Worm (Caenorhabditis elegans) whole organism, early embryonic: ENCODE results near the gene pycr-1.
A peak's percentile ranks its signal among the peaks of the same experiment; 100 is the strongest.

Experiments
- B0310.2 ChIP-seq: sonication (generic microtip); optimal IDR thresholded peaks from 2 replicates; lab custom pipeline; 2016; ENCODE audit warnings: mild to moderate bottlenecking, missing genetic modification characterization, missing compliant biosample characterization
- aly-1 ChIP-seq: sonication (generic microtip); optimal IDR thresholded peaks from 2 replicates; lab custom pipeline; 2016; ENCODE audit warnings: missing genetic modification characterization, missing compliant biosample characterization
- ama-1 ChIP-seq: fragments of 150-350 bp; optimal IDR thresholded peaks from 2 replicates; lab custom pipeline; 2014
- flt-1 ChIP-seq: fragments of 200-800 bp; sonication (Bioruptor generic); IDR thresholded peaks from 2 replicates; pipeline ENCODE4 v1.3.6; 2022; ENCODE audit warnings: missing genetic modification characterization, missing compliant biosample characterization
- hmbx-1 ChIP-seq: sonication (generic microtip); optimal IDR thresholded peaks from 2 replicates; lab custom pipeline; 2016; ENCODE audit warnings: mild to moderate bottlenecking, missing genetic modification characterization, missing compliant biosample characterization
- hmg-4 ChIP-seq: fragments of 200-800 bp; sonication (Bioruptor generic); optimal IDR thresholded peaks from 2 replicates; lab custom pipeline; 2018; ENCODE audit warnings: mild to moderate bottlenecking, missing genetic modification characterization, missing compliant biosample characterization
- pes-1 ChIP-seq: fragments of 200-800 bp; sonication (Bioruptor generic); IDR thresholded peaks from 2 replicates; pipeline ENCODE4 v1.3.6; 2022; ENCODE audit warnings: missing genetic modification reagents, missing genetic modification characterization, missing compliant biosample characterization
- scrt-1 ChIP-seq: fragments of 200-800 bp; sonication (Bioruptor generic); IDR thresholded peaks from 2 replicates; pipeline ENCODE4 v1.3.6; 2022; ENCODE audit warnings: missing genetic modification characterization, missing compliant biosample characterization
- sea-1 ChIP-seq: fragments of 200-800 bp; sonication (Bioruptor generic); conservative IDR thresholded peaks from 2 replicates; pipeline ENCODE4 v1.3.6; 2022; ENCODE audit warnings: missing genetic modification characterization, missing compliant biosample characterization
- tbx-37 ChIP-seq: fragments of 200-800 bp; sonication (Bioruptor generic); conservative IDR thresholded peaks from 2 replicates; pipeline ENCODE4 v1.3.6; 2022; ENCODE audit warnings: missing genetic modification reagents, missing genetic modification characterization, missing compliant biosample characterization
- tra-4 ChIP-seq: sonication (generic microtip); optimal IDR thresholded peaks from 2 replicates; lab custom pipeline; 2017; ENCODE audit warnings: missing genetic modification characterization, missing compliant biosample characterization

ce11 chrX:12188280-12189071, 41.8 kb downstream of the pycr-1 start:
- no peak for TF ChIP-seq ama-1 (lab: Kevin White, UChicago)
- no peak for TF ChIP-seq hmbx-1 (tag; lab: Kevin White, UChicago)
- TF ChIP-seq hmg-4 (GFP tag; lab: Kevin White, UChicago): peak; percentile 51
- TF ChIP-seq flt-1 (GFP tag; lab: Robert Waterston, UW): no peak
- TF ChIP-seq sea-1: no peak
- TF ChIP-seq tra-4 (tag; lab: Kevin White, UChicago): no peak
- TF ChIP-seq tbx-37: no peak
- TF ChIP-seq aly-1 (tag; lab: Kevin White, UChicago): no peak
- TF ChIP-seq pes-1 (GFP tag; lab: Robert Waterston, UW): no peak
- TF ChIP-seq scrt-1 (GFP tag; lab: Robert Waterston, UW): no peak
- no peak for TF ChIP-seq B0310.2
